Fruit fly (Drosophila melanogaster): ENCODE data around the gene nSyb.

Gene nSyb

dm6 chr3L:1591692-1592371 is 45.7 kb downstream of the nSyb start (continued):
- TF ChIP-seq mld (GFP tag; IDR thresholded peaks at IDR 0.05; ENCODE audit: partially characterized antibody) (no peak), gt (GFP tag; IDR thresholded peaks at IDR 0.05) (no peak), knrl (GFP tag; IDR thresholded peaks at IDR 0.05; ENCODE audit: partially characterized antibody) (no peak), CG2202 (tag; optimal IDR thresholded peaks at IDR 0.05) (no peak), HHEX (GFP tag; optimal IDR thresholded peaks at IDR 0.05) (peak; percentile 91), CG30403 (GFP tag; optimal IDR thresholded peaks at IDR 0.05) (peak; percentile 26), Ravus (GFP tag; IDR thresholded peaks at IDR 0.05) (peak; percentile 24; the same call in 1 of the 2 replicates), gro (GFP tag; optimal IDR thresholded peaks at IDR 0.05) (no peak), kay (GFP tag; optimal IDR thresholded peaks at IDR 0.05) (peak; percentile 30), CG12236 (GFP tag; optimal IDR thresholded peaks at IDR 0.05) (no peak), CG6854 (GFP tag; optimal IDR thresholded peaks at IDR 0.05) (peak; percentile 87), B-H1 (GFP tag; IDR thresholded peaks at IDR 0.05) (no peak; the same call in 2 of the 3 replicates), CG2199 (GFP tag; IDR thresholded peaks at IDR 0.05) (no peak), sisA (GFP tag; IDR thresholded peaks at IDR 0.05) (no peak), gcm2 (GFP tag; optimal IDR thresholded peaks at IDR 0.05) (no peak), CG1792 (GFP tag; optimal IDR thresholded peaks at IDR 0.05) (peak; percentile 78), luna (GFP tag; optimal IDR thresholded peaks at IDR 0.05) (peak; percentile 66), Dbx (GFP tag; IDR thresholded peaks at IDR 0.05) (peak; percentile 87; the same call in 2 of the 3 replicates), ftz-f1 (GFP tag; optimal IDR thresholded peaks at IDR 0.05) (peak; percentile 32), Mad (GFP tag; optimal IDR thresholded peaks at IDR 0.05) (no peak), Gug (GFP tag; IDR thresholded peaks at IDR 0.05) (no peak), CG13775 (GFP tag; optimal IDR thresholded peaks at IDR 0.05) (peak; percentile 17), wdn (GFP tag; IDR thresholded peaks at IDR 0.05) (peak; percentile 68), CG16779 (GFP tag; IDR thresholded peaks at IDR 0.05) (0 out of 2 replicates have a peak, but pooled peaks have one; percentile 34), CG4854 (GFP tag; optimal IDR thresholded peaks at IDR 0.05) (no peak), CG12104 (GFP tag; optimal IDR thresholded peaks at IDR 0.05) (peak; percentile 95), run (tag; optimal IDR thresholded peaks at IDR 0.05) (peak; percentile 13), CG14710 (tag; optimal IDR thresholded peaks at IDR 0.05) (peak; percentile 1), ara (GFP tag; IDR thresholded peaks at IDR 0.05) (no peak), Xrp1 (GFP tag; IDR thresholded peaks at IDR 0.05) (peak; percentile 57; the same call in 1 of the 2 replicates), CG10979 (tag; optimal IDR thresholded peaks at IDR 0.05) (no peak), TFAM (GFP tag; optimal IDR thresholded peaks at IDR 0.05) (no peak), gfzf (GFP tag; optimal IDR thresholded peaks at IDR 0.05) (no peak), CG5180 (GFP tag; optimal IDR thresholded peaks at IDR 0.05) (peak; percentile 68), hkb (optimal IDR thresholded peaks at IDR 0.05) (no peak), hkb (GFP tag; IDR thresholded peaks at IDR 0.05) (peak; percentile 80), dan (GFP tag; IDR thresholded peaks at IDR 0.05) (no peak), kni (GFP tag; optimal IDR thresholded peaks at IDR 0.05) (no peak), Scr (GFP tag; IDR thresholded peaks at IDR 0.05; ENCODE audit: partially characterized antibody) (no peak), CG31441 (GFP tag; IDR thresholded peaks at IDR 0.05) (peak; percentile 38; the same call in 1 of the 2 replicates), org-1 (GFP tag; optimal IDR thresholded peaks at IDR 0.05) (peak; percentile 75), E2f1 (GFP tag; IDR thresholded peaks at IDR 0.05) (no peak), Atf6 (GFP tag; IDR thresholded peaks at IDR 0.05) (peak; percentile 92), exex (tag; optimal IDR thresholded peaks at IDR 0.05) (peak; percentile 63), CG14050 (GFP tag; IDR thresholded peaks at IDR 0.05) (peak; percentile 49; the same call in 2 of the 3 replicates), CG18262 (tag; optimal IDR thresholded peaks at IDR 0.05) (no peak), seq (GFP tag; IDR thresholded peaks at IDR 0.05) (peak; percentile 71; the same call in 1 of the 2 replicates), NC2β (GFP tag; optimal IDR thresholded peaks at IDR 0.05) (peak; percentile 13), BtbVII (GFP tag; optimal IDR thresholded peaks at IDR 0.05) (peak; percentile 96), amos (GFP tag; IDR thresholded peaks at IDR 0.05; ENCODE audit: partially characterized antibody) (no peak), B-H2 (GFP tag; optimal IDR thresholded peaks at IDR 0.05) (no peak)
